Fruit fly (Drosophila melanogaster): Measurements from ENCODE around the gene Sap-r.

Sap-r gene

dm6 chr3R:30887711-30888549, 932 bp downstream of the Sap-r start (continued):
- TF ChIP-seq ERR (GFP tag; optimal IDR thresholded peaks at IDR 0.05): no peak
- TF ChIP-seq MBD-R2 (GFP tag; IDR thresholded peaks at IDR 0.05): peak; percentile 50; the same call in 1 of the 2 replicates
- peak; percentile 30 for TF ChIP-seq CG10654 (GFP tag; optimal IDR thresholded peaks at IDR 0.05)
- peak; percentile 76 for TF ChIP-seq Ada2b (GFP tag; IDR thresholded peaks at IDR 0.05)
- TF ChIP-seq bowl (GFP tag; IDR thresholded peaks at IDR 0.05): 0 out of 2 replicates have a peak, but pooled peaks have one; percentile 18
- TF ChIP-seq salm (tag; optimal IDR thresholded peaks at IDR 0.05): peak; percentile 29
- peak; percentile 27; the same call in 2 of the 3 replicates for TF ChIP-seq CG14050 (GFP tag; IDR thresholded peaks at IDR 0.05)
- peak; percentile 45; the same call in 1 of the 2 replicates for TF ChIP-seq CG9215 (GFP tag; IDR thresholded peaks at IDR 0.05)
- peak; percentile 66 for TF ChIP-seq NC2β (GFP tag; optimal IDR thresholded peaks at IDR 0.05)
- TF ChIP-seq Rx (GFP tag; IDR thresholded peaks at IDR 0.05): peak; percentile 59; the same call in 1 of the 2 replicates
- TF ChIP-seq Hmx (GFP tag; optimal IDR thresholded peaks at IDR 0.05): no peak
- TF ChIP-seq gt (GFP tag; IDR thresholded peaks at IDR 0.05): no peak; the same call in 1 of the 2 replicates
- TF ChIP-seq dpn (GFP tag; optimal IDR thresholded peaks at IDR 0.05): peak; percentile 62 to 71
- no peak for TF ChIP-seq da (GFP tag; optimal IDR thresholded peaks at IDR 0.05)
- TF ChIP-seq yki (optimal IDR thresholded peaks at IDR 0.05): no peak
- peak; percentile 39 for TF ChIP-seq CG15601 (tag; optimal IDR thresholded peaks at IDR 0.05)
- peak; percentile 23 for TF ChIP-seq Sry-δ (GFP tag; optimal IDR thresholded peaks at IDR 0.05)
- no peak for TF ChIP-seq CG6175 (GFP tag; IDR thresholded peaks at IDR 0.05)
- TF ChIP-seq Ets97D (GFP tag; optimal IDR thresholded peaks at IDR 0.05): peak; percentile 16
- peak; percentile 78 for TF ChIP-seq CG2120 (GFP tag; optimal IDR thresholded peaks at IDR 0.05)
- TF ChIP-seq Lim3 (GFP tag; IDR thresholded peaks at IDR 0.05): no peak
- peak; percentile 5 for TF ChIP-seq CG12744 (GFP tag; optimal IDR thresholded peaks at IDR 0.05)
- TF ChIP-seq Chrac-16 (GFP tag; optimal IDR thresholded peaks at IDR 0.05): peak; percentile 38
- TF ChIP-seq CG7839 (tag; optimal IDR thresholded peaks at IDR 0.05): peak; percentile 84
- peak; percentile 57; the same call in 2 of the 3 replicates for TF ChIP-seq Optix (GFP tag; IDR thresholded peaks at IDR 0.05)
- peak; percentile 16 for TF ChIP-seq CG9437 (GFP tag; optimal IDR thresholded peaks at IDR 0.05)
- peak; percentile 52 for TF ChIP-seq pnt (GFP tag; optimal IDR thresholded peaks at IDR 0.05)
- peak; percentile 64 for TF ChIP-seq az2 (GFP tag; optimal IDR thresholded peaks at IDR 0.05)
- TF ChIP-seq Side (GFP tag; optimal IDR thresholded peaks at IDR 0.05): peak; percentile 60
- TF ChIP-seq fu2 (GFP tag; optimal IDR thresholded peaks at IDR 0.05): peak; percentile 46
- peak; percentile 35; the same call in 2 of the 3 replicates for TF ChIP-seq B-H1 (GFP tag; IDR thresholded peaks at IDR 0.05)
- TF ChIP-seq ase (GFP tag; IDR thresholded peaks at IDR 0.05): 0 out of 3 replicates have a peak, but pooled peaks have one; percentile 29
- TF ChIP-seq CG2199 (GFP tag; IDR thresholded peaks at IDR 0.05): peak; percentile 44; the same call in 1 of the 3 replicates
- TF ChIP-seq shn (GFP tag; optimal IDR thresholded peaks at IDR 0.05): peak; percentile 38
- TF ChIP-seq CG14441 (GFP tag; IDR thresholded peaks at IDR 0.05): peak; percentile 79
- peak; percentile 49 for TF ChIP-seq Camta (GFP tag; optimal IDR thresholded peaks at IDR 0.05)
- TF ChIP-seq CG3065 (GFP tag; optimal IDR thresholded peaks at IDR 0.05): peak; percentile 37
- peak; percentile 74 for TF ChIP-seq lmd (GFP tag; IDR thresholded peaks at IDR 0.05)
- no peak for TF ChIP-seq so (GFP tag; IDR thresholded peaks at IDR 0.05)
- TF ChIP-seq Mrtf (GFP tag; IDR thresholded peaks at IDR 0.05): peak; percentile 77; the same call in 2 of the 3 replicates
- TF ChIP-seq CG3163 (GFP tag; optimal IDR thresholded peaks at IDR 0.05): no peak
- peak; percentile 71 for TF ChIP-seq CG11247 (GFP tag; IDR thresholded peaks at IDR 0.05)
- TF ChIP-seq bcd (GFP tag; optimal IDR thresholded peaks at IDR 0.05): peak; percentile 61
- peak; percentile 65 for TF ChIP-seq sisA (GFP tag; IDR thresholded peaks at IDR 0.05)
- TF ChIP-seq jing (GFP tag; optimal IDR thresholded peaks at IDR 0.05): peak; percentile 35
- peak; percentile 71 for TF ChIP-seq Fer3 (tag; optimal IDR thresholded peaks at IDR 0.05)
- TF ChIP-seq al (GFP tag; IDR thresholded peaks at IDR 0.05): 0 out of 2 replicates have a peak, but pooled peaks have one; percentile 6
- TF ChIP-seq Rfx (GFP tag; IDR thresholded peaks at IDR 0.05): peak; percentile 74
- no peak for TF ChIP-seq ro (GFP tag; IDR thresholded peaks at IDR 0.05)
- TF ChIP-seq stc (GFP tag; IDR thresholded peaks at IDR 0.05): peak; percentile 40; the same call in 1 of the 2 replicates
- TF ChIP-seq Pdp1 (GFP tag; optimal IDR thresholded peaks at IDR 0.05): peak; percentile 67
